Worm (Caenorhabditis elegans): ENCODE measurements around the gene ilc-17.1.

DNA sequence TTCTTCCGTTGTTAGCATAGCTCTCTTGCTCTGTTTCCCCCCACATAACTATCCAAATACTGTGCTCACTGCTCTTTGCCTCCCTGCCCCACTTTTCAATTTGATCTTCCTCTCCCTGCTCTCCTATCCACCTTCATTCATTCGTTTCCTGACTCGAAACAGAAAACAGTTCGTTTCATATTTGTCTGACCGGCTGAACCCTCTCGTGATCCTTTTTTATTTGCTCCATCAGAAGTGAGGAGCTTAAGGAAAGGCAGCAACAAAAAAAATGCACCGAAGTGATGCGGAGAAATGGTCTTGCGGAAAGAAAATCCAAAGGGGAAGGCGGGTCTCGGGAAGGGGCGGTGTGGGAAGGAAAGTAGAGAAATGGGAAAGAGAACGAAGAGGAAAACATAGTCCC, 48.2 kb downstream of the ilc-17.1 start:
- no peak for TF ChIP-seq zfp-2 (tag; optimal IDR thresholded peaks at IDR 0.05)
- no peak for TF ChIP-seq F49E8.2 (tag; optimal IDR thresholded peaks at IDR 0.05; ENCODE audit: borderline replicate concordance)
- TF ChIP-seq ama-1 (optimal IDR thresholded peaks at IDR 0.05): no peak
- TF ChIP-seq unc-130 (GFP tag; optimal IDR thresholded peaks at IDR 0.05): no peak
- TF ChIP-seq mdl-1 (tag; optimal IDR thresholded peaks at IDR 0.05): no peak
- no peak for TF ChIP-seq F26F4.8 (GFP tag; conservative IDR thresholded peaks at IDR 0.05)
- no peak for TF ChIP-seq unc-39 (tag; optimal IDR thresholded peaks at IDR 0.05)
- TF ChIP-seq hlh-11 (tag; optimal IDR thresholded peaks at IDR 0.05): no peak
- TF ChIP-seq nhr-48 (tag; optimal IDR thresholded peaks at IDR 0.05): no peak
- no peak for TF ChIP-seq nhr-11 (tag; optimal IDR thresholded peaks at IDR 0.05)

Measured in whole organism, L4 larva.